Worm (Caenorhabditis elegans) whole organism, mixed stage, embryonic: ENCODE data around the gene B0361.4.

ENCODE experiments used
- ceh-43 ChIP-seq: fragments of 200-800 bp; sonication (Bioruptor generic); optimal IDR thresholded peaks from 2 replicates; lab custom pipeline; 2018; ENCODE audit warnings: mild to moderate bottlenecking, missing genetic modification characterization, moderate library complexity, missing compliant biosample characterization
- ceh-83 ChIP-seq: fragments of 200-800 bp; sonication (Bioruptor generic); optimal IDR thresholded peaks from 2 replicates; lab custom pipeline; 2018; ENCODE audit warnings: mild to moderate bottlenecking, missing genetic modification characterization, missing compliant biosample characterization
- ces-1 ChIP-seq: fragments of 150-350 bp; optimal IDR thresholded peaks from 2 replicates; lab custom pipeline; 2014; ENCODE audit warnings: missing biosample characterization, missing genetic modification reagents, missing genetic modification characterization
- ham-2 ChIP-seq: fragments of 200-800 bp; sonication (Bioruptor generic); optimal IDR thresholded peaks from 2 replicates; lab custom pipeline; 2018; ENCODE audit warnings: mild to moderate bottlenecking, missing genetic modification characterization, missing compliant biosample characterization
- nhr-237 ChIP-seq: fragments of 150-350 bp; optimal IDR thresholded peaks from 2 replicates; lab custom pipeline; 2014; ENCODE audit warnings: missing biosample characterization, missing genetic modification characterization
- nhr-76 ChIP-seq: sonication (generic microtip); optimal IDR thresholded peaks from 2 replicates; lab custom pipeline; 2017; ENCODE audit warnings: missing biosample characterization, missing genetic modification characterization
- snpc-4 ChIP-seq: fragments of 150-350 bp; optimal IDR thresholded peaks from 2 replicates; lab custom pipeline; 2014; ENCODE audit warnings: missing biosample characterization, missing genetic modification characterization
- unc-62 ChIP-seq: fragments of 150-350 bp; optimal IDR thresholded peaks from 2 replicates; lab custom pipeline; 2014; ENCODE audit warnings: missing biosample characterization, missing genetic modification reagents, missing genetic modification characterization
- zip-8 ChIP-seq: fragments of 150-350 bp; optimal IDR thresholded peaks from 2 replicates; lab custom pipeline; 2014; ENCODE audit warnings: missing biosample characterization, missing genetic modification characterization

- no peak for TF ChIP-seq zip-8 (tag; lab: Kevin White, UChicago)
- TF ChIP-seq ham-2 (GFP tag; lab: Kevin White, UChicago), result no peak
- TF ChIP-seq unc-62 (GFP tag; lab: Kevin White, UChicago), result no peak
- no peak for TF ChIP-seq ceh-83
- TF ChIP-seq nhr-237 (tag; lab: Kevin White, UChicago), result no peak
- TF ChIP-seq snpc-4 (tag; lab: Kevin White, UChicago), result no peak
- TF ChIP-seq ces-1 (GFP tag; lab: Kevin White, UChicago), result no peak
- TF ChIP-seq nhr-76 (tag; lab: Kevin White, UChicago), result no peak
- TF ChIP-seq ceh-43 (GFP tag; lab: Kevin White, UChicago), result no peak
Observed at ce11 chrIII:7300763-7301162, 42.0 kb downstream of the B0361.4 start.
